Fruit fly (Drosophila melanogaster) whole organism, embryonic: ENCODE results near the gene CG44362.
A peak's percentile ranks its signal among the peaks of the same experiment; 100 is the strongest.

Experiments
- Atf-2 ChIP-seq: fragments of 200-800 bp; sonication (Bioruptor generic); optimal IDR thresholded peaks from 2 replicates; lab custom pipeline; 2016; ENCODE audit warnings: missing biosample characterization, missing genetic modification characterization
- CG10274 ChIP-seq: fragments of 200-800 bp; sonication (Bioruptor generic); optimal IDR thresholded peaks from 3 replicates; lab custom pipeline; 2017; ENCODE audit warnings: missing biosample characterization, mild to moderate bottlenecking, missing genetic modification characterization
- CG13287 ChIP-seq: fragments of 200-800 bp; sonication (Bioruptor generic); IDR thresholded peaks from 2 replicates; pipeline ENCODE4 v1.3.6; 2022; ENCODE audit warnings: missing biosample characterization, missing genetic modification characterization; ENCODE audit not compliant: partially characterized antibody
- CG13775 ChIP-seq: fragments of 200-800 bp; sonication (Bioruptor generic); optimal IDR thresholded peaks from 3 replicates; lab custom pipeline; 2017; ENCODE audit warnings: missing biosample characterization, mild to moderate bottlenecking, missing genetic modification characterization
- CG1603 ChIP-seq: fragments of 200-800 bp; sonication (Bioruptor generic); optimal IDR thresholded peaks from 2 replicates; lab custom pipeline; 2019; ENCODE audit warnings: missing biosample characterization, mild to moderate bottlenecking, missing genetic modification characterization, moderate library complexity
- CG17328 ChIP-seq: fragments of 200-800 bp; sonication (Bioruptor generic); IDR thresholded peaks from 2 replicates; pipeline ENCODE4 v1.3.6; 2022; ENCODE audit warnings: missing biosample characterization, missing genetic modification characterization
- CG17361 ChIP-seq: fragments of 200-800 bp; sonication (Bioruptor generic); IDR thresholded peaks from 3 replicates; pipeline ENCODE4 v1.3.6; 2022; ENCODE audit warnings: missing biosample characterization, missing genetic modification characterization
- CG18599 ChIP-seq: fragments of 200-800 bp; sonication (Bioruptor generic); optimal IDR thresholded peaks from 3 replicates; lab custom pipeline; 2017; ENCODE audit warnings: missing biosample characterization, missing genetic modification characterization, mild to moderate bottlenecking, moderate library complexity, missing genetic modification reagents
- CG2202 ChIP-seq: fragments of 200-800 bp; sonication (Bioruptor generic); optimal IDR thresholded peaks from 2 replicates; lab custom pipeline; 2018; ENCODE audit warnings: missing biosample characterization, mild to moderate bottlenecking, missing genetic modification characterization
- CG30431 ChIP-seq: fragments of 200-800 bp; sonication (Bioruptor generic); optimal IDR thresholded peaks from 2 replicates; lab custom pipeline; 2017; ENCODE audit warnings: missing biosample characterization, missing genetic modification characterization
- CG32772 ChIP-seq: fragments of 200-800 bp; sonication (Bioruptor generic); IDR thresholded peaks from 2 replicates; pipeline ENCODE4 v1.3.6; 2022; ENCODE audit warnings: missing biosample characterization, missing genetic modification characterization
- CG3407 ChIP-seq: fragments of 200-800 bp; sonication (Bioruptor generic); optimal IDR thresholded peaks from 2 replicates; lab custom pipeline; 2018; ENCODE audit warnings: missing biosample characterization, mild to moderate bottlenecking, missing genetic modification characterization
- CG43689 ChIP-seq: fragments of 200-800 bp; sonication (Bioruptor generic); IDR thresholded peaks from 2 replicates; pipeline ENCODE4 v1.3.6; 2022; ENCODE audit warnings: missing biosample characterization, missing genetic modification characterization
- CG4707 ChIP-seq: fragments of 200-800 bp; sonication (Bioruptor generic); optimal IDR thresholded peaks from 2 replicates; lab custom pipeline; 2018; ENCODE audit warnings: missing biosample characterization, mild to moderate bottlenecking, missing genetic modification characterization, moderate library complexity
- CG7357 ChIP-seq: fragments of 200-800 bp; sonication (Bioruptor generic); IDR thresholded peaks from 3 replicates; pipeline ENCODE4 v1.3.6; 2022; ENCODE audit warnings: missing biosample characterization, missing genetic modification characterization
- CG8290 ChIP-seq, 3 experiments: fragments of 200-800 bp; sonication (Bioruptor generic); optimal IDR thresholded peaks; 2 replicates each; lab custom pipeline; 2016 to 2019; ENCODE audit warnings: missing biosample characterization in 3 of 3, missing genetic modification characterization in 3 of 3, mild to moderate bottlenecking in 2 of 3, moderate library complexity in 1 of 3
- CoRest ChIP-seq: fragments of 200-800 bp; sonication (Bioruptor generic); optimal IDR thresholded peaks from 3 replicates; lab custom pipeline; 2018; ENCODE audit warnings: missing biosample characterization, mild to moderate bottlenecking, missing genetic modification characterization, moderate library complexity
- Dad ChIP-seq: fragments of 200-800 bp; sonication (Bioruptor generic); optimal IDR thresholded peaks from 3 replicates; lab custom pipeline; 2016; ENCODE audit warnings: missing biosample characterization, missing genetic modification characterization
- Drgx ChIP-seq: fragments of 200-800 bp; sonication (Bioruptor generic); IDR thresholded peaks from 2 replicates; pipeline ENCODE4 v1.3.6; 2022; ENCODE audit warnings: missing biosample characterization, missing genetic modification characterization
- Fer2 ChIP-seq: fragments of 200-800 bp; sonication (Bioruptor generic); optimal IDR thresholded peaks from 2 replicates; lab custom pipeline; 2018; ENCODE audit warnings: missing biosample characterization, mild to moderate bottlenecking, missing genetic modification characterization, moderate library complexity
- GATAe ChIP-seq: fragments of 200-800 bp; sonication (Bioruptor generic); conservative IDR thresholded peaks from 2 replicates; pipeline ENCODE4 v1.3.6; 2022; ENCODE audit warnings: missing biosample characterization, missing genetic modification characterization
- Gug ChIP-seq: fragments of 200-800 bp; sonication (Bioruptor generic); IDR thresholded peaks from 4 replicates; pipeline ENCODE4 v1.3.6; 2022; ENCODE audit warnings: missing biosample characterization, missing genetic modification characterization
- Hr39 ChIP-seq: fragments of >200 bp; optimal IDR thresholded peaks from 2 replicates; lab custom pipeline; 2017
- Hr78 ChIP-seq, 2 experiments: fragments of 200-800 bp in 1 of 2; fragments of >200 bp in 1 of 2; sonication (Bioruptor generic) in 1 of 2; optimal IDR thresholded peaks; 2 replicates each; lab custom pipeline; 2017 to 2019; ENCODE audit warnings: missing biosample characterization in 2 of 2, missing genetic modification characterization in 2 of 2, mild to moderate bottlenecking in 1 of 2, moderate library complexity in 1 of 2
- Hsf ChIP-seq: fragments of 200-800 bp; sonication (Bioruptor generic); optimal IDR thresholded peaks from 3 replicates; lab custom pipeline; 2016; ENCODE audit warnings: missing biosample characterization, missing genetic modification characterization
- Lhr ChIP-seq: fragments of 200-800 bp; sonication (Bioruptor generic); optimal IDR thresholded peaks from 3 replicates; lab custom pipeline; 2017; ENCODE audit warnings: mild to moderate bottlenecking, missing biosample characterization, missing genetic modification reagents, missing genetic modification characterization
- Lim3 ChIP-seq: fragments of 200-800 bp; sonication (Bioruptor generic); IDR thresholded peaks from 2 replicates; pipeline ENCODE4 v1.3.6; 2022; ENCODE audit warnings: missing biosample characterization, missing genetic modification characterization
- NC2α ChIP-seq: fragments of 200-800 bp; sonication (Bioruptor generic); optimal IDR thresholded peaks from 2 replicates; lab custom pipeline; 2016; ENCODE audit warnings: missing biosample characterization, missing genetic modification characterization
- NFAT ChIP-seq: fragments of 200-800 bp; sonication (Bioruptor generic); IDR thresholded peaks from 2 replicates; pipeline ENCODE4 v1.3.6; 2022; ENCODE audit warnings: missing biosample characterization, missing genetic modification characterization
- Opbp ChIP-seq: fragments of 200-800 bp; sonication (Bioruptor generic); IDR thresholded peaks from 3 replicates; pipeline ENCODE4 v1.3.6; 2022; ENCODE audit warnings: missing biosample characterization, missing genetic modification characterization; ENCODE audit not compliant: partially characterized antibody
- al ChIP-seq: fragments of 200-800 bp; sonication (Bioruptor generic); IDR thresholded peaks from 2 replicates; pipeline ENCODE4 v1.3.6; 2022; ENCODE audit warnings: missing biosample characterization, missing genetic modification characterization
- chinmo ChIP-seq: fragments of 200-800 bp; sonication (Bioruptor generic); IDR thresholded peaks from 4 replicates; pipeline ENCODE4 v1.3.6; 2022; ENCODE audit warnings: missing biosample characterization, missing genetic modification characterization; ENCODE audit not compliant: partially characterized antibody
- corto ChIP-seq: fragments of 200-800 bp; sonication (Bioruptor generic); optimal IDR thresholded peaks from 2 replicates; lab custom pipeline; 2016; ENCODE audit warnings: missing biosample characterization, mild to moderate bottlenecking, missing genetic modification characterization, moderate library complexity
- crc ChIP-seq: fragments of 200-800 bp; sonication (Bioruptor generic); optimal IDR thresholded peaks from 2 replicates; lab custom pipeline; 2016; ENCODE audit warnings: missing biosample characterization, missing genetic modification characterization
- ewg ChIP-seq: fragments of 200-800 bp; sonication (Bioruptor generic); optimal IDR thresholded peaks from 3 replicates; lab custom pipeline; 2017; ENCODE audit warnings: mild to moderate bottlenecking, missing biosample characterization, missing genetic modification reagents, missing genetic modification characterization
- gfzf ChIP-seq: fragments of 200-800 bp; sonication (Bioruptor generic); optimal IDR thresholded peaks from 2 replicates; lab custom pipeline; 2016; ENCODE audit warnings: missing biosample characterization, mild to moderate bottlenecking, missing genetic modification characterization, moderate library complexity
- gro ChIP-seq: fragments of 200-800 bp; sonication (Bioruptor generic); optimal IDR thresholded peaks from 2 replicates; lab custom pipeline; 2016; ENCODE audit warnings: missing biosample characterization, missing genetic modification characterization
- h ChIP-seq: fragments of >200 bp; optimal IDR thresholded peaks from 2 replicates; lab custom pipeline; 2017
- ind ChIP-seq: fragments of 200-800 bp; sonication (Bioruptor generic); optimal IDR thresholded peaks from 3 replicates; lab custom pipeline; 2016; ENCODE audit warnings: missing biosample characterization, missing genetic modification characterization
- klu ChIP-seq: fragments of 200-800 bp; sonication (Bioruptor generic); IDR thresholded peaks from 2 replicates; pipeline ENCODE4 v1.3.6; 2022; ENCODE audit warnings: missing biosample characterization, missing genetic modification characterization
- mirr ChIP-seq: fragments of 200-800 bp; sonication (Bioruptor generic); optimal IDR thresholded peaks from 3 replicates; lab custom pipeline; 2018; ENCODE audit warnings: missing biosample characterization, mild to moderate bottlenecking, missing genetic modification characterization
- oc ChIP-seq: fragments of 200-800 bp; sonication (Bioruptor generic); optimal IDR thresholded peaks from 2 replicates; lab custom pipeline; 2018; ENCODE audit warnings: missing biosample characterization, mild to moderate bottlenecking, missing genetic modification characterization, moderate library complexity
- p53 ChIP-seq: fragments of 200-800 bp; sonication (Bioruptor generic); optimal IDR thresholded peaks from 2 replicates; lab custom pipeline; 2016; ENCODE audit warnings: missing biosample characterization, missing genetic modification characterization
- pita ChIP-seq: fragments of 200-800 bp; sonication (Bioruptor generic); optimal IDR thresholded peaks from 2 replicates; lab custom pipeline; 2017; ENCODE audit warnings: missing biosample characterization, mild to moderate bottlenecking, missing genetic modification characterization
- shn ChIP-seq: fragments of 200-800 bp; sonication (Bioruptor generic); optimal IDR thresholded peaks from 3 replicates; lab custom pipeline; 2016; ENCODE audit warnings: missing biosample characterization, missing genetic modification characterization
- sob ChIP-seq: fragments of 200-800 bp; sonication (Bioruptor generic); IDR thresholded peaks from 2 replicates; pipeline ENCODE4 v1.3.6; 2022; ENCODE audit warnings: missing biosample characterization, missing genetic modification characterization
- trh ChIP-seq: fragments of 200-800 bp; sonication (Bioruptor generic); optimal IDR thresholded peaks from 2 replicates; lab custom pipeline; 2016; ENCODE audit warnings: missing biosample characterization, missing genetic modification characterization
- wek ChIP-seq: fragments of 200-800 bp; sonication (Bioruptor generic); optimal IDR thresholded peaks from 3 replicates; lab custom pipeline; 2018; ENCODE audit warnings: missing biosample characterization, mild to moderate bottlenecking, missing genetic modification characterization, moderate library complexity
- wor ChIP-seq: fragments of 200-800 bp; sonication (Bioruptor generic); IDR thresholded peaks from 2 replicates; pipeline ENCODE4 v1.3.6; 2022; ENCODE audit warnings: missing biosample characterization, missing genetic modification characterization
- z ChIP-seq: fragments of 200-800 bp; sonication (Bioruptor generic); IDR thresholded peaks from 3 replicates; pipeline ENCODE4 v1.3.6; 2022; ENCODE audit warnings: missing biosample characterization, missing genetic modification characterization

Gene CG44362

dm6 chr3L:11365432-11366318 is 31.7 kb upstream of the CG44362 start (continued):
- TF ChIP-seq ewg (GFP tag; lab: Kevin White, UChicago), result peak; percentile 0
- no peak for TF ChIP-seq CG17328
- TF ChIP-seq wek, result no peak
- TF ChIP-seq CG18599, result no peak
- TF ChIP-seq CG8290 (GFP tag; optimal IDR thresholded peaks at IDR 0.05; lab: Kevin White, UChicago), result no peak
- TF ChIP-seq CG8290 (tag; optimal IDR thresholded peaks at IDR 0.05; lab: Kevin White, UChicago), result peak in 1 of 2 experiments; percentile 44
- TF ChIP-seq oc, result no peak
- TF ChIP-seq ind (GFP tag; lab: Kevin White, UChicago), result no peak
- no peak for TF ChIP-seq CG3407 (GFP tag; lab: Kevin White, UChicago)
- TF ChIP-seq mirr (GFP tag; lab: Kevin White, UChicago), result no peak
- no peak for TF ChIP-seq Lim3 (GFP tag; lab: Robert Waterston, UW)
- TF ChIP-seq Dad (GFP tag; lab: Kevin White, UChicago), result no peak
- no peak for TF ChIP-seq CG13775 (GFP tag; lab: Kevin White, UChicago)
- no peak for TF ChIP-seq CG10274 (GFP tag; lab: Kevin White, UChicago)
- 0 out of 3 replicates have a peak, but pooled peaks have one; percentile 30 for TF ChIP-seq CG17361
- TF ChIP-seq Lhr (GFP tag; lab: Kevin White, UChicago), result no peak
- no peak for TF ChIP-seq GATAe (GFP tag; lab: Robert Waterston, UW)
- TF ChIP-seq sob (GFP tag; lab: Robert Waterston, UW), result no peak
- no peak for TF ChIP-seq CG30431 (GFP tag; lab: Kevin White, UChicago)
- no peak for TF ChIP-seq trh (GFP tag; lab: Kevin White, UChicago)
- no peak for TF ChIP-seq crc (GFP tag; lab: Kevin White, UChicago)
- TF ChIP-seq wor (GFP tag; lab: Robert Waterston, UW), result no peak
- no peak for TF ChIP-seq pita
- no peak for TF ChIP-seq corto (GFP tag; lab: Kevin White, UChicago)
- TF ChIP-seq CG32772, result no peak
- no peak for TF ChIP-seq CG2202
- TF ChIP-seq CoRest (tag; lab: Kevin White, UChicago), result peak; percentile 17
- TF ChIP-seq Fer2 (tag; lab: Kevin White, UChicago), result no peak
- no peak for TF ChIP-seq NFAT
- peak; percentile 71 for TF ChIP-seq CG4707 (GFP tag; lab: Kevin White, UChicago)
- TF ChIP-seq CG7357 (GFP tag; lab: Robert Waterston, UW), result no peak
- TF ChIP-seq Hr39 (lab: Kevin White, UChicago), result no peak
- no peak for TF ChIP-seq CG13287
- no peak for TF ChIP-seq shn (GFP tag; lab: Kevin White, UChicago)
- TF ChIP-seq Opbp, result no peak
- TF ChIP-seq h (lab: Kevin White, UChicago), result no peak
- TF ChIP-seq Atf-2 (GFP tag; lab: Kevin White, UChicago), result no peak
- no peak for TF ChIP-seq CG1603 (tag; lab: Kevin White, UChicago)
- no peak for TF ChIP-seq gfzf (GFP tag; lab: Kevin White, UChicago)
- no peak for TF ChIP-seq Hr78 (GFP tag; optimal IDR thresholded peaks at IDR 0.05; lab: Kevin White, UChicago)
- 0 out of 4 replicates have a peak, but pooled peaks have one; percentile 54 for TF ChIP-seq chinmo (GFP tag; lab: Robert Waterston, UW)
- no peak for TF ChIP-seq gro (GFP tag; lab: Kevin White, UChicago)
- TF ChIP-seq al (GFP tag; lab: Robert Waterston, UW), result no peak
- TF ChIP-seq Gug (GFP tag; lab: Robert Waterston, UW), result peak; percentile 33; the same call in 1 of the 4 replicates
- TF ChIP-seq p53 (GFP tag; lab: Kevin White, UChicago), result no peak
- TF ChIP-seq Hsf (GFP tag; lab: Kevin White, UChicago), result peak; percentile 5
- no peak for TF ChIP-seq CG43689 (GFP tag; lab: Robert Waterston, UW)
- TF ChIP-seq klu, result no peak
- peak; percentile 63 for TF ChIP-seq Drgx (GFP tag; lab: Robert Waterston, UW)
- TF ChIP-seq z, result no peak
- no peak for TF ChIP-seq NC2α
